Fruit fly (Drosophila melanogaster) whole organism, embryonic: ENCODE measurements around the gene Gsc.

Experiments
- Blimp-1 ChIP-seq: fragments of 200-800 bp; sonication (Bioruptor generic); optimal IDR thresholded peaks from 3 replicates; lab custom pipeline; 2018; ENCODE audit warnings: missing biosample characterization, missing genetic modification characterization, mild to moderate bottlenecking, moderate library complexity, missing genetic modification reagents
- CG13775 ChIP-seq: fragments of 200-800 bp; sonication (Bioruptor generic); optimal IDR thresholded peaks from 3 replicates; lab custom pipeline; 2017; ENCODE audit warnings: missing biosample characterization, mild to moderate bottlenecking, missing genetic modification characterization
- CG8281 ChIP-seq: fragments of 200-800 bp; sonication (Bioruptor generic); optimal IDR thresholded peaks from 2 replicates; lab custom pipeline; 2018; ENCODE audit warnings: missing biosample characterization, mild to moderate bottlenecking, missing genetic modification characterization, moderate library complexity
- en ChIP-seq: fragments of 200-800 bp; sonication (Bioruptor generic); optimal IDR thresholded peaks from 2 replicates; lab custom pipeline; 2016; ENCODE audit warnings: missing biosample characterization, missing genetic modification characterization
- nom ChIP-seq: fragments of 200-800 bp; sonication (Bioruptor generic); optimal IDR thresholded peaks from 2 replicates; lab custom pipeline; 2017; ENCODE audit warnings: missing biosample characterization, missing genetic modification characterization, mild to moderate bottlenecking, moderate library complexity, missing genetic modification reagents
- peb ChIP-seq: fragments of 200-800 bp; sonication (Bioruptor generic); IDR thresholded peaks from 2 replicates; pipeline ENCODE4 v1.3.6; 2022; ENCODE audit warnings: missing biosample characterization, missing genetic modification characterization
- rib ChIP-seq: fragments of 200-800 bp; sonication (Bioruptor generic); IDR thresholded peaks from 2 replicates; pipeline ENCODE4 v1.3.6; 2022; ENCODE audit warnings: missing biosample characterization, missing genetic modification characterization
- ttk ChIP-seq: fragments of 200-800 bp; sonication (Bioruptor generic); IDR thresholded peaks from 2 replicates; pipeline ENCODE4 v2.1.2; 2022; ENCODE audit warnings: missing biosample characterization, missing genetic modification characterization

DNA sequence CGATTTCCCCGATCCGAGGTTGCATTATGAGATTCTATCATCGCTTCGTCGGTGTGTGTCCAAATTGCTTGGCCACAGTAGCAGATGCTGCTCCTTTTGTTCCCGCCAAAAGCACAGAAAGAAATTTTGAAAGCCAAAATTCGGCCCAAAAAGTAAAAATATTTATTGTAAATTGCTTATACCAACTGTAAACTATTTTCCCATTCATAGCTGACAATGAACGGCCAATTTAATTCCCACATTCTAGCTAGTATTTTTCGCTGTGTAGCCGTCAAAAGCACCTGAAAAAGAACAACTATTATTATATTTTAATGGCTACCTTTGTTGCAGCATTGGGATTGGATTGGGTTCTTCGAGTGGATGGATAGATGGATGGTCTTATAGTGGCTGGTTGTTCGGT lies 42.0 kb upstream of the Gsc start:
- no peak for TF ChIP-seq CG13775 (GFP tag; lab: Kevin White, UChicago)
- no peak for TF ChIP-seq CG8281 (tag; lab: Kevin White, UChicago)
- no peak for TF ChIP-seq en (GFP tag; lab: Kevin White, UChicago)
- no peak for TF ChIP-seq rib (GFP tag; lab: Robert Waterston, UW)
- no peak for TF ChIP-seq Blimp-1 (GFP tag; lab: Kevin White, UChicago)
- no peak for TF ChIP-seq peb (GFP tag; lab: Robert Waterston, UW)
- TF ChIP-seq nom (GFP tag; lab: Kevin White, UChicago) = no peak
- TF ChIP-seq ttk = no peak
